Worm (Caenorhabditis elegans): ENCODE results near the gene K06H6.4.

K06H6.4 gene

ce11 chrV:587818-588217 lies 8.7 kb downstream of the K06H6.4 start, which contains the start of gene K06H6.1:
Gene K06H6.1, plus strand, starts transcription at chrV:588118.
- TF ChIP-seq cog-1 (tag; optimal IDR thresholded peaks at IDR 0.05) = no peak

ce11 chrV:590182-590581 lies 11.1 kb downstream of the K06H6.4 start, which contains the start of gene ZK488.6:
Gene ZK488.6, plus strand, starts transcription at chrV:590482.
- TF ChIP-seq ref-1 (GFP tag; conservative IDR thresholded peaks at IDR 0.05) = no peak
- no peak for TF ChIP-seq flt-1 (GFP tag; IDR thresholded peaks at IDR 0.05)
- TF ChIP-seq T22C8.4 (GFP tag; IDR thresholded peaks at IDR 0.05) = no peak
- TF ChIP-seq tab-1 (GFP tag; IDR thresholded peaks at IDR 0.05) = no peak
- TF ChIP-seq med-1 (GFP tag; optimal IDR thresholded peaks at IDR 0.05; ENCODE audit: insufficient read depth) = no peak
- no peak for TF ChIP-seq klf-2 (GFP tag; conservative IDR thresholded peaks at IDR 0.05)
- no peak for TF ChIP-seq ztf-29 (GFP tag; IDR thresholded peaks at IDR 0.05)
- TF ChIP-seq ztf-23 (GFP tag; IDR thresholded peaks at IDR 0.05) = no peak
- TF ChIP-seq cog-1 (tag; optimal IDR thresholded peaks at IDR 0.05) = no peak

ce11 chrV:592959-593358 lies 13.9 kb downstream of the K06H6.4 start, which contains the start of gene ZK488.5:
Gene ZK488.5, plus strand, starts transcription at chrV:593259.
- TF ChIP-seq ztf-23 (GFP tag; IDR thresholded peaks at IDR 0.05) (no peak), ref-1 (GFP tag; conservative IDR thresholded peaks at IDR 0.05) (no peak), T22C8.4 (GFP tag; IDR thresholded peaks at IDR 0.05) (no peak), tab-1 (GFP tag; IDR thresholded peaks at IDR 0.05) (no peak), med-1 (GFP tag; optimal IDR thresholded peaks at IDR 0.05; ENCODE audit: insufficient read depth) (no peak), ztf-29 (GFP tag; IDR thresholded peaks at IDR 0.05) (no peak), cog-1 (tag; optimal IDR thresholded peaks at IDR 0.05) (no peak), klf-2 (GFP tag; conservative IDR thresholded peaks at IDR 0.05) (no peak), flt-1 (GFP tag; IDR thresholded peaks at IDR 0.05) (no peak)

- no peak for TF ChIP-seq klf-2 (GFP tag; conservative IDR thresholded peaks at IDR 0.05)
- TF ChIP-seq cog-1 (tag; optimal IDR thresholded peaks at IDR 0.05) = no peak
- no peak for TF ChIP-seq tab-1 (GFP tag; IDR thresholded peaks at IDR 0.05)
- no peak for TF ChIP-seq T22C8.4 (GFP tag; IDR thresholded peaks at IDR 0.05)
- TF ChIP-seq med-1 (GFP tag; optimal IDR thresholded peaks at IDR 0.05; ENCODE audit: insufficient read depth) = no peak
- no peak for TF ChIP-seq ref-1 (GFP tag; conservative IDR thresholded peaks at IDR 0.05)
- no peak for TF ChIP-seq ztf-29 (GFP tag; IDR thresholded peaks at IDR 0.05)
- TF ChIP-seq ztf-23 (GFP tag; IDR thresholded peaks at IDR 0.05) = no peak
- no peak for TF ChIP-seq flt-1 (GFP tag; IDR thresholded peaks at IDR 0.05)
Measured at ce11 chrV:596923-597322, 17.8 kb downstream of the K06H6.4 start.

ce11 chrV:597823-598222 lies 18.7 kb downstream of the K06H6.4 start:
- TF ChIP-seq T22C8.4 (GFP tag; IDR thresholded peaks at IDR 0.05) = no peak
- TF ChIP-seq flt-1 (GFP tag; IDR thresholded peaks at IDR 0.05) = no peak
- no peak for TF ChIP-seq klf-2 (GFP tag; conservative IDR thresholded peaks at IDR 0.05)
- TF ChIP-seq ztf-23 (GFP tag; IDR thresholded peaks at IDR 0.05) = no peak
- no peak for TF ChIP-seq ref-1 (GFP tag; conservative IDR thresholded peaks at IDR 0.05)
- no peak for TF ChIP-seq tab-1 (GFP tag; IDR thresholded peaks at IDR 0.05)
- no peak for TF ChIP-seq med-1 (GFP tag; optimal IDR thresholded peaks at IDR 0.05; ENCODE audit: insufficient read depth)
- TF ChIP-seq ztf-29 (GFP tag; IDR thresholded peaks at IDR 0.05) = no peak
- no peak for TF ChIP-seq cog-1 (tag; optimal IDR thresholded peaks at IDR 0.05)

- TF ChIP-seq T22C8.4 (GFP tag; IDR thresholded peaks at IDR 0.05) (no peak), ztf-29 (GFP tag; IDR thresholded peaks at IDR 0.05) (no peak), ztf-23 (GFP tag; IDR thresholded peaks at IDR 0.05) (no peak), klf-2 (GFP tag; conservative IDR thresholded peaks at IDR 0.05) (no peak), med-1 (GFP tag; optimal IDR thresholded peaks at IDR 0.05; ENCODE audit: insufficient read depth) (no peak), ref-1 (GFP tag; conservative IDR thresholded peaks at IDR 0.05) (no peak), flt-1 (GFP tag; IDR thresholded peaks at IDR 0.05) (no peak), cog-1 (tag; optimal IDR thresholded peaks at IDR 0.05) (no peak), tab-1 (GFP tag; IDR thresholded peaks at IDR 0.05) (no peak)
Measured at ce11 chrV:598626-599025, 19.5 kb downstream of the K06H6.4 start.

- TF ChIP-seq ztf-29 (GFP tag; IDR thresholded peaks at IDR 0.05) = no peak
- no peak for TF ChIP-seq med-1 (GFP tag; optimal IDR thresholded peaks at IDR 0.05; ENCODE audit: insufficient read depth)
- no peak for TF ChIP-seq klf-2 (GFP tag; conservative IDR thresholded peaks at IDR 0.05)
- TF ChIP-seq flt-1 (GFP tag; IDR thresholded peaks at IDR 0.05) = no peak
- TF ChIP-seq tab-1 (GFP tag; IDR thresholded peaks at IDR 0.05) = no peak
- TF ChIP-seq cog-1 (tag; optimal IDR thresholded peaks at IDR 0.05) = no peak
- no peak for TF ChIP-seq T22C8.4 (GFP tag; IDR thresholded peaks at IDR 0.05)
- TF ChIP-seq ztf-23 (GFP tag; IDR thresholded peaks at IDR 0.05) = no peak
- no peak for TF ChIP-seq ref-1 (GFP tag; conservative IDR thresholded peaks at IDR 0.05)
Measured at ce11 chrV:599783-600182, 20.7 kb downstream of the K06H6.4 start.

ce11 chrV:600231-600630 lies 21.2 kb downstream of the K06H6.4 start, which contains the start of gene nhr-251:
Gene nhr-251, plus strand, starts transcription at chrV:600531.
- no peak for TF ChIP-seq klf-2 (GFP tag; conservative IDR thresholded peaks at IDR 0.05)
- TF ChIP-seq ztf-29 (GFP tag; IDR thresholded peaks at IDR 0.05) = no peak
- TF ChIP-seq med-1 (GFP tag; optimal IDR thresholded peaks at IDR 0.05; ENCODE audit: insufficient read depth) = no peak
- no peak for TF ChIP-seq cog-1 (tag; optimal IDR thresholded peaks at IDR 0.05)
- TF ChIP-seq tab-1 (GFP tag; IDR thresholded peaks at IDR 0.05) = no peak
- TF ChIP-seq ztf-23 (GFP tag; IDR thresholded peaks at IDR 0.05) = no peak
- no peak for TF ChIP-seq T22C8.4 (GFP tag; IDR thresholded peaks at IDR 0.05)
- TF ChIP-seq ref-1 (GFP tag; conservative IDR thresholded peaks at IDR 0.05) = no peak
- no peak for TF ChIP-seq flt-1 (GFP tag; IDR thresholded peaks at IDR 0.05)

- no peak for TF ChIP-seq T22C8.4 (GFP tag; IDR thresholded peaks at IDR 0.05)
- TF ChIP-seq flt-1 (GFP tag; IDR thresholded peaks at IDR 0.05) = no peak
- no peak for TF ChIP-seq cog-1 (tag; optimal IDR thresholded peaks at IDR 0.05)
- no peak for TF ChIP-seq tab-1 (GFP tag; IDR thresholded peaks at IDR 0.05)
- TF ChIP-seq med-1 (GFP tag; optimal IDR thresholded peaks at IDR 0.05; ENCODE audit: insufficient read depth) = no peak
- no peak for TF ChIP-seq ztf-29 (GFP tag; IDR thresholded peaks at IDR 0.05)
- no peak for TF ChIP-seq klf-2 (GFP tag; conservative IDR thresholded peaks at IDR 0.05)
- TF ChIP-seq ref-1 (GFP tag; conservative IDR thresholded peaks at IDR 0.05) = no peak
- no peak for TF ChIP-seq ztf-23 (GFP tag; IDR thresholded peaks at IDR 0.05)
Measured at ce11 chrV:604105-604504, 25.0 kb downstream of the K06H6.4 start, which contains the start of gene srlf-37. Gene srlf-37, minus strand, starts transcription at chrV:604205.

- TF ChIP-seq cog-1 (tag; optimal IDR thresholded peaks at IDR 0.05) (no peak), tab-1 (GFP tag; IDR thresholded peaks at IDR 0.05) (no peak), klf-2 (GFP tag; conservative IDR thresholded peaks at IDR 0.05) (no peak), T22C8.4 (GFP tag; IDR thresholded peaks at IDR 0.05) (no peak), med-1 (GFP tag; optimal IDR thresholded peaks at IDR 0.05; ENCODE audit: insufficient read depth) (no peak), ztf-23 (GFP tag; IDR thresholded peaks at IDR 0.05) (no peak), ztf-29 (GFP tag; IDR thresholded peaks at IDR 0.05) (no peak), flt-1 (GFP tag; IDR thresholded peaks at IDR 0.05) (no peak), ref-1 (GFP tag; conservative IDR thresholded peaks at IDR 0.05) (no peak)
Measured at ce11 chrV:608844-609243, 29.8 kb downstream of the K06H6.4 start, which contains the start of gene srw-109. Gene srw-109, minus strand, starts transcription at chrV:608944.

Measured in whole organism, midembryonic.